Worm (Caenorhabditis elegans): ENCODE measurements around the gene W09D10.4.
A peak's percentile ranks its signal among the peaks of the same experiment; 100 is the strongest.

W09D10.4 gene

DNA sequence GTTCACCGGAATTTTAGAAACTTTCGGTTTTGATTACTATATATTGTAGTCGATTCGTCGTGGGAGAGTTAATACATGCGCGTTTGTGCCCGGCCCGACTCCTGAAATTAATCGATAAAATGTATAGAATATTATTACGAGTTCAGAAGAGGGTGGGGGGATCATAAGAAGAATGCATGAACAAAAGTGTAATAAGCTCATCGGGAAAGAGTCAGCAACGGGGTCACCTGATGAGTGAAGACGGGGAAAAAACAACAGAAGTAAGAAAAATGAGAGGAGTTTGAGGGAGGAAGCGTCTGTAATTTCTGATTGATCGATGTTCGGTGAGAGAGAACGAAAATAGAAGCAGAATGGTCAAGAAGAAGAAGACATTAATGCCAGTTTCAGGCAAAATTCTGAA lies at the start of gene W09D10.4:
Gene W09D10.4 (minus strand): TSS at position 101 of the 400 bp plus-strand sequence.
- TF ChIP-seq elt-4 (tag; optimal IDR thresholded peaks at IDR 0.05), result no peak
- no peak for TF ChIP-seq che-1 (tag; optimal IDR thresholded peaks at IDR 0.05)
- TF ChIP-seq Y22D7AL.16 (tag; optimal IDR thresholded peaks at IDR 0.05), result no peak
- TF ChIP-seq F13H6.1 (tag; optimal IDR thresholded peaks at IDR 0.05), result no peak
- no peak for TF ChIP-seq ceh-34 (tag; optimal IDR thresholded peaks at IDR 0.05)
- TF ChIP-seq ceh-18 (tag; optimal IDR thresholded peaks at IDR 0.05), result no peak
- TF ChIP-seq nfya-1 (tag; optimal IDR thresholded peaks at IDR 0.05), result no peak
- no peak for TF ChIP-seq madf-2 (tag; optimal IDR thresholded peaks at IDR 0.05)
- TF ChIP-seq T23F11.4 (GFP tag; optimal IDR thresholded peaks at IDR 0.05), result no peak
- no peak for TF ChIP-seq pag-3 (tag; optimal IDR thresholded peaks at IDR 0.05; ENCODE audit: borderline replicate concordance)
- TF ChIP-seq pax-1 (tag; optimal IDR thresholded peaks at IDR 0.05), result no peak
- TF ChIP-seq pros-1 (tag; optimal IDR thresholded peaks at IDR 0.05), result no peak
- no peak for TF ChIP-seq ttx-3 (tag; optimal IDR thresholded peaks at IDR 0.05)
- TF ChIP-seq mec-3 (tag; optimal IDR thresholded peaks at IDR 0.05; ENCODE audit: borderline replicate concordance), result no peak
- no peak for TF ChIP-seq ets-4 (tag; optimal IDR thresholded peaks at IDR 0.05)
- no peak for TF ChIP-seq odd-2 (tag; optimal IDR thresholded peaks at IDR 0.05)
- no peak for TF ChIP-seq ztf-16 (tag; optimal IDR thresholded peaks at IDR 0.05)

- TF ChIP-seq T23F11.4 (GFP tag; optimal IDR thresholded peaks at IDR 0.05) (no peak), eyg-1 (tag; optimal IDR thresholded peaks at IDR 0.05) (no peak), ceh-14 (tag; optimal IDR thresholded peaks at IDR 0.05) (no peak), ets-4 (tag; optimal IDR thresholded peaks at IDR 0.05) (no peak), hlh-13 (GFP tag; optimal IDR thresholded peaks at IDR 0.05) (no peak), hlh-15 (tag; optimal IDR thresholded peaks at IDR 0.05) (no peak), C08G9.2 (tag; optimal IDR thresholded peaks at IDR 0.05) (no peak), gmeb-2 (tag; optimal IDR thresholded peaks at IDR 0.05) (no peak), lin-11 (tag; optimal IDR thresholded peaks at IDR 0.05) (no peak), ceh-34 (tag; optimal IDR thresholded peaks at IDR 0.05) (no peak), syd-9 (tag; optimal IDR thresholded peaks at IDR 0.05) (no peak), zip-5 (tag; optimal IDR thresholded peaks at IDR 0.05) (no peak), nhr-11 (tag; optimal IDR thresholded peaks at IDR 0.05) (no peak)
Observed at ce11 chrIII:10763032-10763431, 47.0 kb upstream of the W09D10.4 start, which contains the start of gene dpy-28. Gene dpy-28, plus strand, starts transcription at chrIII:10763131.

ce11 chrIII:10759050-10760023 lies 43.3 kb upstream of the W09D10.4 start, which contains the start of gene tasp-1:
Gene tasp-1, plus strand, starts transcription at chrIII:10759307.
- TF ChIP-seq ceh-18 (tag; optimal IDR thresholded peaks at IDR 0.05) (peak; percentile 100), hlh-15 (tag; optimal IDR thresholded peaks at IDR 0.05) (peak; percentile 83), hlh-8 (tag; optimal IDR thresholded peaks at IDR 0.05) (peak; percentile 98), ceh-19 (GFP tag; optimal IDR thresholded peaks at IDR 0.05) (peak; percentile 96), zip-5 (tag; optimal IDR thresholded peaks at IDR 0.05) (peak; percentile 90), F13H6.1 (tag; optimal IDR thresholded peaks at IDR 0.05) (peak; percentile 98), fax-1 (tag; optimal IDR thresholded peaks at IDR 0.05) (peak; percentile 92), lin-11 (tag; optimal IDR thresholded peaks at IDR 0.05) (peak; percentile 76), che-1 (tag; optimal IDR thresholded peaks at IDR 0.05) (peak; percentile 83), odd-2 (tag; optimal IDR thresholded peaks at IDR 0.05) (peak; percentile 29), tbx-7 (tag; optimal IDR thresholded peaks at IDR 0.05) (peak; percentile 91), hlh-13 (GFP tag; optimal IDR thresholded peaks at IDR 0.05) (peak; percentile 90), fkh-6 (tag; optimal IDR thresholded peaks at IDR 0.05) (peak; percentile 87), ceh-48 (tag; optimal IDR thresholded peaks at IDR 0.05) (peak; percentile 100), T23F11.4 (GFP tag; optimal IDR thresholded peaks at IDR 0.05) (peak; percentile 95), ceh-34 (tag; optimal IDR thresholded peaks at IDR 0.05) (peak; percentile 100), sox-2 (GFP tag; IDR thresholded peaks at IDR 0.05) (peak; percentile 93), sdc-2 (tag; optimal IDR thresholded peaks at IDR 0.05) (peak; percentile 90), ahr-1 (tag; optimal IDR thresholded peaks at IDR 0.05) (peak; percentile 97), ref-2 (tag; optimal IDR thresholded peaks at IDR 0.05) (peak; percentile 100), ceh-6 (GFP tag; optimal IDR thresholded peaks at IDR 0.05) (peak; percentile 90), unc-86 (tag; optimal IDR thresholded peaks at IDR 0.05) (peak; percentile 99), ceh-45 (GFP tag; IDR thresholded peaks at IDR 0.05) (peak; percentile 93), hlh-6 (tag; optimal IDR thresholded peaks at IDR 0.05) (peak; percentile 92), dmd-4 (tag; optimal IDR thresholded peaks at IDR 0.05; ENCODE audit: borderline replicate concordance) (peak; percentile 97), pros-1 (tag; optimal IDR thresholded peaks at IDR 0.05) (peak; percentile 100), pag-3 (tag; optimal IDR thresholded peaks at IDR 0.05; ENCODE audit: borderline replicate concordance) (peak; percentile 95), hlh-30 (tag; optimal IDR thresholded peaks at IDR 0.05; ENCODE audit: insufficient read depth) (peak; percentile 100), tbx-2 (tag; optimal IDR thresholded peaks at IDR 0.05) (peak; percentile 100), ceh-31 (tag; optimal IDR thresholded peaks at IDR 0.05) (peak; percentile 100)
